Worm (Caenorhabditis elegans) whole organism, midembryonic: ENCODE measurements around the gene pde-4.
A peak's percentile ranks its signal among the peaks of the same experiment; 100 is the strongest.

ENCODE experiments used
- T22C8.4 ChIP-seq: fragments of 200-800 bp; sonication (Bioruptor generic); IDR thresholded peaks from 2 replicates; pipeline ENCODE4 v1.3.6; 2022; ENCODE audit warnings: missing genetic modification characterization, missing compliant biosample characterization
- cog-1 ChIP-seq: sonication (generic microtip); optimal IDR thresholded peaks from 2 replicates; lab custom pipeline; 2016; ENCODE audit warnings: missing genetic modification characterization, missing compliant biosample characterization
- flt-1 ChIP-seq: fragments of 200-800 bp; sonication (Bioruptor generic); IDR thresholded peaks from 2 replicates; pipeline ENCODE4 v1.3.6; 2022; ENCODE audit warnings: missing genetic modification characterization, missing compliant biosample characterization
- klf-2 ChIP-seq: fragments of 200-800 bp; sonication (Bioruptor generic); conservative IDR thresholded peaks from 2 replicates; pipeline ENCODE4 v1.3.6; 2022; ENCODE audit warnings: missing genetic modification reagents, missing genetic modification characterization, missing compliant biosample characterization
- med-1 ChIP-seq: sonication (generic microtip); optimal IDR thresholded peaks from 2 replicates; lab custom pipeline; 2017; ENCODE audit warnings: missing genetic modification characterization, mild to moderate bottlenecking, missing compliant biosample characterization, antibody characterized with exemption, missing genetic modification reagents; ENCODE audit not compliant: insufficient read depth
- ref-1 ChIP-seq: fragments of 200-800 bp; sonication (Bioruptor generic); conservative IDR thresholded peaks from 2 replicates; pipeline ENCODE4 v1.3.6; 2022; ENCODE audit warnings: missing genetic modification reagents, missing genetic modification characterization, missing compliant biosample characterization
- tab-1 ChIP-seq: fragments of 200-800 bp; sonication (Bioruptor generic); IDR thresholded peaks from 2 replicates; pipeline ENCODE4 v1.3.6; 2022; ENCODE audit warnings: missing genetic modification characterization, missing compliant biosample characterization
- ztf-23 ChIP-seq: fragments of 200-800 bp; sonication (Bioruptor generic); IDR thresholded peaks from 2 replicates; pipeline ENCODE4 v1.3.6; 2022; ENCODE audit warnings: missing genetic modification reagents, missing genetic modification characterization, missing compliant biosample characterization
- ztf-29 ChIP-seq: fragments of 200-800 bp; sonication (Bioruptor generic); IDR thresholded peaks from 2 replicates; pipeline ENCODE4 v1.3.6; 2022; ENCODE audit warnings: missing genetic modification reagents, missing genetic modification characterization, missing compliant biosample characterization

The pde-4 gene

DNA sequence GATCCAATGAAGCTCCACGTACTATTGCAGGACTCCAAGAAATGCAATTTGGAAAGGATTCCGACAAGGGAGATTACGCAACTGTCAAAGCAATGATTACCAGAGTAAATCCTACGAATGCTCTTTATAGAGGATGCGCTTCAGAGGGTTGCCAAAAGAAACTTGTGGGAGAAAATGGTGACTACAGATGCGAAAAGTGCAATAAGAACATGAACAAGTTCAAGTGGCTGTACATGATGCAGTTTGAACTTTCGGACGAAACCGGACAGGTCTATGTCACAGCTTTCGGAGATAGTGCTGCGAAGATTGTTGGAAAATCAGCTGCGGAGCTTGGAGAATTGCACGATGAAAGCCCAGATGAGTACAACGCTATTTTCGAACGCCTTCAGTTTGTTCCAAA is 15.3 kb upstream of the pde-4 start:
- TF ChIP-seq tab-1 (no peak), flt-1 (no peak)

ce11 chrII:7663704-7664660 is 12.9 kb upstream of the pde-4 start, which contains the start of the genes F18A1.7 and rpa-1:
F18A1.7 (minus strand) TSS chrII:7663754.
rpa-1 (plus strand) TSS chrII:7664582.
- TF ChIP-seq med-1 (no peak), ztf-23 (GFP tag; lab: Robert Waterston, UW) (0 out of 2 replicates have a peak, but pooled peaks have one; percentile 9)

DNA sequence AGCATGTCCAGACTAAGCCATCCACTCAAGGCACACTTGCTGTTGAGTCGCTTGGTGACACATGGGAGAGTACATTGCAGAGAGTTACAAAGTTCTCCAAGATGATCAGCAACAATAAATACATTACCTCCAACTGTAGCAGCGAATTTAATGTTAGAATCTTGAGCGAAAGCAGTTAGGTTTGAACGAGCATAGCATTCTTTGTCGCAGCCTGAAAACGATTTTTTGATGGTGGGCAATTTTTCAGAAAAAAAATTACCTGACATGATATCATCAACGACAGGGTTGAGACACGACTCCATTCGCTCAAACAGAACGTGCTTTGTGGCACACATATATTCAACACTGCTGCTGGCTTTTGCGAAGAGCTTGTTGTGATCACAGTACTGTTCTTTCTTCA is 12.0 kb upstream of the pde-4 start:
- no peak for TF ChIP-seq cog-1
- TF ChIP-seq klf-2: no peak
- no peak for TF ChIP-seq med-1
- no peak for TF ChIP-seq T22C8.4 (GFP tag; lab: Robert Waterston, UW)
- no peak for TF ChIP-seq ztf-23 (GFP tag; lab: Robert Waterston, UW)
- no peak for TF ChIP-seq tab-1
- no peak for TF ChIP-seq flt-1
- TF ChIP-seq ref-1 (GFP tag; lab: Robert Waterston, UW): no peak
- no peak for TF ChIP-seq ztf-29

- no peak for TF ChIP-seq klf-2
These were observed 11.1 kb upstream of the pde-4 start, which contains the start of gene alfa-1 for ce11 chrII:7662008-7662686. alfa-1 (minus strand) TSS chrII:7662522.

DNA sequence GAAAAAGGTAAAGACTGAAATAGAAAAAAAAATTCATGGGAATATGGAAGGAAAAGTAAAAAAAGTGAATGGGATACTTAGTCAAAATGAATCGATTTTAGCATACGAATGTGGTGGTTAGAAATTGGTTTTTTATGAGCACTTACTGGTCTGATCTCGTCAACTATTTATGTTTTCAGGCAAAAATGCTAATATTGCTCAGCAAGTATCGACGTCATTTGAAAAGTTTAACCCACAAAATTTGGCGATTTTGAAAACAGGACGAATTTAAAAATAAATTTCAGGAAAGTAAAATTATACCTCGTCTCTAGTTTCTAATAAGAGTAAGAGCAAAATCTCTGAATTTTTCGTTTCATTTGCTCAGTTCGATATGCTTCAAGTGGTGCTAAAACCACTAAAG is 7.8 kb downstream of the pde-4 start:
- no peak for TF ChIP-seq klf-2
- no peak for TF ChIP-seq med-1
- TF ChIP-seq T22C8.4 (GFP tag; lab: Robert Waterston, UW): no peak
- no peak for TF ChIP-seq cog-1
- TF ChIP-seq tab-1: no peak
- no peak for TF ChIP-seq ref-1 (GFP tag; lab: Robert Waterston, UW)
- no peak for TF ChIP-seq ztf-23 (GFP tag; lab: Robert Waterston, UW)
- TF ChIP-seq ztf-29: no peak

- TF ChIP-seq flt-1: peak; percentile 58
- no peak for TF ChIP-seq med-1
- no peak for TF ChIP-seq T22C8.4 (GFP tag; lab: Robert Waterston, UW)
- TF ChIP-seq cog-1: peak; percentile 17
- TF ChIP-seq ref-1 (GFP tag; lab: Robert Waterston, UW): no peak
- TF ChIP-seq ztf-29: no peak
- TF ChIP-seq klf-2: no peak
These were observed 8.9 kb downstream of the pde-4 start for ce11 chrII:7642016-7642653.

DNA sequence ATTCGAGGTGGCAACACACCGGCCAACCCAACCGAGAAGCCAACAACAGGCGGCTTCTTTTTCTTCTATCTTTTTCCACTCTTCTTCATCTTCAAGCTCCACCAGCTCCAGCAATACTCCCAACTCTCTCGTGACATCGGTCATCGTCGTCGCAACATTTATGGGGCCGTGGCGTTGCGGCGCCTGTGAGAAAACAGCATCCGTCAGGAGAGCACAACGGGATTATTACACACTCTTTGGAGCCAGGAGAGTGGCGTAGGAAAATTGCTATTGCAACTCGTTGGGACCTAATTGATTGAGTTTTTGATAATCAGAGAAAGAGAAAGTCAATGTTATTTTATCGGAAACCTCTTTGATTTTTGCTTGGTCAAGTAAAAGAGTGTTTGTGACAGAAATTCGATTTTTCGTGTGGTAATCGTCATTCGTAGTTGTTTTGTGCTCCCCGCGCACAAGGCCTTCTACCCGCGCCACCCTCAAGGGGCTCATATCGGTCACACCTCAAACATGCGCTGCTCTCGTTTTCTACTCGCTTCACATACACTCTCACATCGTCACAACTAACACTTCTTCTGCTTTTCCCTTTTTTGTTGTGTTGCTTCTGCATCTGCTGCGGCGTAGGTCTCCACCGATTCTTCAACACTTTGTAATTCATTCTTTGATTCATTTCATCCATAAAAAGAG is 10.7 kb downstream of the pde-4 start:
- TF ChIP-seq klf-2 (no peak), ztf-23 (GFP tag; lab: Robert Waterston, UW) (no peak), cog-1 (no peak), ztf-29 (no peak), T22C8.4 (GFP tag; lab: Robert Waterston, UW) (no peak), tab-1 (no peak), flt-1 (no peak), ref-1 (GFP tag; lab: Robert Waterston, UW) (no peak), med-1 (no peak)

DNA sequence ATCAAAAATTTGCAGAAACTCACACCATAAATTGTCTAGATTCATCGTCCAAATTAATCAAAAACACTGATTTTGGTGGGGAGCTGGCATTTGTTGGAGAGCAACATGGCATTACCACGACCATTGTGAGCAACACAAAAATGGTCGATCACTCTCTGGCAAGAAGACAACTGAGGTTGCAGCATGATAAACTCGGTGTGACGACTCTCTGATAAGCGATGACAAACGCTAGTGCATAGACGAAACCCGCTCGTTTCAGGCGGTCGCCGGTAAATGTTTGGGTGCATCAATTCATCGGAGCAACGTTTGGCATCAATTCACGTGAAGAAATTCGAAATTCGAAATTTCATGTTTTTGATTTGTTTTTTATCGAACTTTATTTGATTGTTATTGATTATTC is 12.0 kb downstream of the pde-4 start:
- TF ChIP-seq klf-2 (no peak), ztf-23 (GFP tag; lab: Robert Waterston, UW) (no peak)

DNA sequence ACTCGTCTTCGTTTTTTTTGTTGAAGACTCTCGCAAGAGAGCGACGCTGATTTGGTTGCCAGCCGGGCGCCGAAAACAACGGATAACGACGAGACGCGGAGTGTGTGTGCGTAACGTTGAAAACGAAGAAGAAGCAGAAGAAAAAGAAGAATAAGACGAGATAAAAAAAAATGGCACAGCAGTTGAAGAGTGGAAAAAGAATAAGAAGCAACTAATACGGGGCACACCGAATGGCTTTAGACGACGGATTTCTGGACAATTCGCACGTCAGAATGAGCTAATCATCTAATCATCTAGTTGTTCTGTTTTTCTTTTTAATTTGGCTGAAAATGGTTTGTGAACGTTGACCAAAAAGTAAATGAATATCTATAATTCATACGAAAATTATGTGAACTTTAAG is 14.1 kb downstream of the pde-4 start:
- TF ChIP-seq med-1: no peak

ce11 chrII:7635296-7635695 is 15.8 kb downstream of the pde-4 start:
- TF ChIP-seq flt-1 (no peak), ref-1 (GFP tag; lab: Robert Waterston, UW) (no peak), ztf-29 (no peak), tab-1 (no peak), ztf-23 (GFP tag; lab: Robert Waterston, UW) (no peak), klf-2 (no peak), med-1 (no peak)

- TF ChIP-seq flt-1 (no peak), med-1 (no peak), cog-1 (no peak), ref-1 (GFP tag; lab: Robert Waterston, UW) (no peak), tab-1 (no peak), T22C8.4 (GFP tag; lab: Robert Waterston, UW) (no peak), ztf-23 (GFP tag; lab: Robert Waterston, UW) (no peak)
These were observed 19.3 kb downstream of the pde-4 start for ce11 chrII:7631677-7632210.
